Fruit fly (Drosophila melanogaster) whole organism, embryonic: ENCODE measurements around the gene CG17364.

Source experiments
- C15 ChIP-seq: fragments of 200-800 bp; sonication (Bioruptor generic); IDR thresholded peaks from 3 replicates; pipeline ENCODE4 v1.3.6; 2022; ENCODE audit warnings: missing biosample characterization, missing genetic modification characterization
- CG12071 ChIP-seq: fragments of 200-800 bp; sonication (Bioruptor generic); optimal IDR thresholded peaks from 3 replicates; lab custom pipeline; 2018; ENCODE audit warnings: missing biosample characterization, mild to moderate bottlenecking, missing genetic modification characterization
- CG14965 ChIP-seq: fragments of 200-800 bp; sonication (Bioruptor generic); optimal IDR thresholded peaks from 2 replicates; lab custom pipeline; 2016; ENCODE audit warnings: missing biosample characterization, missing genetic modification characterization, borderline replicate concordance
- CG15269 ChIP-seq: fragments of 200-800 bp; sonication (Bioruptor generic); optimal IDR thresholded peaks from 2 replicates; lab custom pipeline; 2018; ENCODE audit warnings: missing biosample characterization, mild to moderate bottlenecking, missing genetic modification characterization, moderate library complexity
- CG16863 ChIP-seq: fragments of 200-800 bp; sonication (Bioruptor generic); optimal IDR thresholded peaks from 3 replicates; lab custom pipeline; 2016; ENCODE audit warnings: missing biosample characterization, missing genetic modification characterization
- CG17328 ChIP-seq: fragments of 200-800 bp; sonication (Bioruptor generic); IDR thresholded peaks from 2 replicates; pipeline ENCODE4 v1.3.6; 2022; ENCODE audit warnings: missing biosample characterization, missing genetic modification characterization
- CG1832 ChIP-seq: fragments of 200-800 bp; sonication (Bioruptor generic); optimal IDR thresholded peaks from 2 replicates; lab custom pipeline; 2017; ENCODE audit warnings: missing biosample characterization, mild to moderate bottlenecking, missing genetic modification characterization, inconsistent platforms
- CG2116 ChIP-seq: fragments of 200-800 bp; sonication (Bioruptor generic); optimal IDR thresholded peaks from 3 replicates; lab custom pipeline; 2018; ENCODE audit warnings: missing biosample characterization, mild to moderate bottlenecking, missing genetic modification characterization
- CG2202 ChIP-seq: fragments of 200-800 bp; sonication (Bioruptor generic); optimal IDR thresholded peaks from 2 replicates; lab custom pipeline; 2018; ENCODE audit warnings: missing biosample characterization, mild to moderate bottlenecking, missing genetic modification characterization
- CG31388 ChIP-seq: fragments of 200-800 bp; sonication (Bioruptor generic); optimal IDR thresholded peaks from 2 replicates; lab custom pipeline; 2016; ENCODE audit warnings: missing biosample characterization, missing genetic modification characterization
- CG34224 ChIP-seq: fragments of 200-800 bp; sonication (Bioruptor generic); IDR thresholded peaks from 3 replicates; pipeline ENCODE4 v1.3.6; 2022; ENCODE audit warnings: missing biosample characterization, missing genetic modification characterization; ENCODE audit not compliant: partially characterized antibody
- CG4617 ChIP-seq: fragments of 200-800 bp; sonication (Bioruptor generic); optimal IDR thresholded peaks from 3 replicates; lab custom pipeline; 2016; ENCODE audit warnings: missing biosample characterization, missing genetic modification characterization, borderline replicate concordance
- CG6272 ChIP-seq: fragments of 200-800 bp; sonication (Bioruptor generic); IDR thresholded peaks from 2 replicates; pipeline ENCODE4 v1.3.6; 2022; ENCODE audit warnings: missing biosample characterization, missing genetic modification characterization
- CG6654 ChIP-seq: fragments of 200-800 bp; sonication (Bioruptor generic); optimal IDR thresholded peaks from 2 replicates; lab custom pipeline; 2017; ENCODE audit warnings: missing biosample characterization, mild to moderate bottlenecking, missing genetic modification characterization
- CG7987 ChIP-seq: fragments of 200-800 bp; sonication (Bioruptor generic); optimal IDR thresholded peaks from 2 replicates; lab custom pipeline; 2018; ENCODE audit warnings: missing biosample characterization, mild to moderate bottlenecking, missing genetic modification characterization, moderate library complexity
- CG8089 ChIP-seq: fragments of 200-800 bp; sonication (Bioruptor generic); optimal IDR thresholded peaks from 3 replicates; lab custom pipeline; 2016; ENCODE audit warnings: missing biosample characterization, missing genetic modification characterization
- CG8359 ChIP-seq: fragments of 200-800 bp; sonication (Bioruptor generic); optimal IDR thresholded peaks from 2 replicates; lab custom pipeline; 2017; ENCODE audit warnings: missing biosample characterization, mild to moderate bottlenecking, missing genetic modification characterization, borderline replicate concordance
- CG9727 ChIP-seq: fragments of 200-800 bp; sonication (Bioruptor generic); optimal IDR thresholded peaks from 3 replicates; lab custom pipeline; 2017; ENCODE audit warnings: missing biosample characterization, mild to moderate bottlenecking, missing genetic modification characterization
- Dad ChIP-seq: fragments of 200-800 bp; sonication (Bioruptor generic); optimal IDR thresholded peaks from 3 replicates; lab custom pipeline; 2016; ENCODE audit warnings: missing biosample characterization, missing genetic modification characterization
- E2f2 ChIP-seq: fragments of 200-800 bp; sonication (Bioruptor generic); IDR thresholded peaks from 2 replicates; pipeline ENCODE4 v1.3.6; 2022; ENCODE audit warnings: missing biosample characterization, missing genetic modification characterization
- MBD-R2 ChIP-seq: fragments of 200-800 bp; sonication (Bioruptor generic); IDR thresholded peaks from 2 replicates; pipeline ENCODE4 v1.3.6; 2022; ENCODE audit warnings: missing biosample characterization, missing genetic modification characterization
- Nf-YA ChIP-seq: fragments of 200-800 bp; sonication (Bioruptor generic); IDR thresholded peaks from 2 replicates; pipeline ENCODE4 v1.3.6; 2022; ENCODE audit warnings: missing biosample characterization, missing genetic modification characterization
- Opbp ChIP-seq: fragments of 200-800 bp; sonication (Bioruptor generic); IDR thresholded peaks from 3 replicates; pipeline ENCODE4 v1.3.6; 2022; ENCODE audit warnings: missing biosample characterization, missing genetic modification characterization; ENCODE audit not compliant: partially characterized antibody
- Ravus ChIP-seq: fragments of 200-800 bp; sonication (Bioruptor generic); IDR thresholded peaks from 2 replicates; pipeline ENCODE4 v1.3.6; 2022; ENCODE audit warnings: missing biosample characterization, missing genetic modification characterization
- Side ChIP-seq: fragments of 200-800 bp; sonication (Bioruptor generic); optimal IDR thresholded peaks from 2 replicates; lab custom pipeline; 2016; ENCODE audit warnings: missing biosample characterization, missing genetic modification characterization
- Sox102F ChIP-seq: fragments of 200-800 bp; sonication (Bioruptor generic); optimal IDR thresholded peaks from 2 replicates; lab custom pipeline; 2018; ENCODE audit warnings: missing biosample characterization, mild to moderate bottlenecking, missing genetic modification characterization, moderate library complexity
- Trl ChIP-seq, 3 experiments: fragments of >200 bp in 2 of 3; fragments of 200-800 bp in 1 of 3; sonication (Bioruptor generic) in 1 of 3; optimal IDR thresholded peaks; 2 replicates in 1 of 3; 3 replicates in 2 of 3; lab custom pipeline; 2016 to 2017; ENCODE audit warnings: missing biosample characterization in 1 of 3, missing genetic modification characterization in 1 of 3
- Xbp1 ChIP-seq: fragments of 200-800 bp; sonication (Bioruptor generic); optimal IDR thresholded peaks from 3 replicates; lab custom pipeline; 2016; ENCODE audit warnings: missing biosample characterization, mild to moderate bottlenecking, missing genetic modification characterization
- abd-A ChIP-seq: fragments of 200-800 bp; sonication (Bioruptor generic); optimal IDR thresholded peaks from 3 replicates; lab custom pipeline; 2019; ENCODE audit warnings: missing biosample characterization, mild to moderate bottlenecking, missing genetic modification characterization, moderate library complexity
- ase ChIP-seq: fragments of 200-800 bp; sonication (Bioruptor generic); IDR thresholded peaks from 3 replicates; pipeline ENCODE4 v1.3.6; 2022; ENCODE audit warnings: missing biosample characterization, missing genetic modification characterization
- ato ChIP-seq: fragments of 200-800 bp; sonication (Bioruptor generic); IDR thresholded peaks from 2 replicates; pipeline ENCODE4 v1.3.6; 2022; ENCODE audit warnings: missing biosample characterization, missing genetic modification characterization; ENCODE audit not compliant: partially characterized antibody
- bab2 ChIP-seq: fragments of 200-800 bp; sonication (Bioruptor generic); optimal IDR thresholded peaks from 2 replicates; lab custom pipeline; 2016; ENCODE audit warnings: missing biosample characterization, missing genetic modification characterization
- bowl ChIP-seq: fragments of 200-800 bp; sonication (Bioruptor generic); IDR thresholded peaks from 2 replicates; pipeline ENCODE4 v1.3.6; 2022; ENCODE audit warnings: missing biosample characterization, missing genetic modification characterization
- danr ChIP-seq: fragments of 200-800 bp; sonication (Bioruptor generic); IDR thresholded peaks from 2 replicates; pipeline ENCODE4 v1.3.6; 2022; ENCODE audit warnings: missing biosample characterization, missing genetic modification characterization
- fd102C ChIP-seq: fragments of 200-800 bp; sonication (Bioruptor generic); optimal IDR thresholded peaks from 2 replicates; lab custom pipeline; 2018; ENCODE audit warnings: missing biosample characterization, mild to moderate bottlenecking, missing genetic modification characterization, moderate library complexity
- fru ChIP-seq: fragments of >200 bp; optimal IDR thresholded peaks from 2 replicates; lab custom pipeline; 2017
- ftz-f1 ChIP-seq: fragments of 200-800 bp; sonication (Bioruptor generic); optimal IDR thresholded peaks from 2 replicates; lab custom pipeline; 2016; ENCODE audit warnings: missing biosample characterization, missing genetic modification characterization
- gfzf ChIP-seq: fragments of 200-800 bp; sonication (Bioruptor generic); optimal IDR thresholded peaks from 2 replicates; lab custom pipeline; 2016; ENCODE audit warnings: missing biosample characterization, mild to moderate bottlenecking, missing genetic modification characterization, moderate library complexity
- hkb ChIP-seq, 2 experiments: fragments of 200-800 bp in 1 of 2; fragments of >200 bp in 1 of 2; sonication (Bioruptor generic) in 1 of 2; IDR thresholded peaks in 1 of 2; optimal IDR thresholded peaks in 1 of 2; 2 replicates each; pipeline versions ENCODE4 v1.3.6 to Lab custom; 2017 to 2022; ENCODE audit warnings: missing biosample characterization in 1 of 2, missing genetic modification characterization in 1 of 2
- insv ChIP-seq, 2 experiments: fragments of 200-800 bp; sonication (Bioruptor generic); optimal IDR thresholded peaks; 3 replicates each; lab custom pipeline; 2016 to 2018; ENCODE audit warnings: missing biosample characterization in 2 of 2, missing genetic modification characterization in 2 of 2
- nerfin-2 ChIP-seq: fragments of 200-800 bp; sonication (Bioruptor generic); IDR thresholded peaks from 2 replicates; pipeline ENCODE4 v1.3.6; 2022; ENCODE audit warnings: missing biosample characterization, missing genetic modification characterization; ENCODE audit not compliant: partially characterized antibody
- pan ChIP-seq, 4 experiments: fragments of >200 bp in 3 of 4; fragments of 200-800 bp in 1 of 4; sonication (Bioruptor generic) in 1 of 4; optimal IDR thresholded peaks in 3 of 4; IDR thresholded peaks in 1 of 4; 2 replicates each; pipeline versions ENCODE4 v1.3.6 to Lab custom; 2017 to 2022; ENCODE audit warnings: missing biosample characterization in 2 of 4, missing genetic modification characterization in 2 of 4, mixed read lengths in 1 of 4
- sc ChIP-seq, 3 experiments: fragments of >200 bp in 2 of 3; fragments of 200-800 bp in 1 of 3; sonication (Bioruptor generic) in 1 of 3; optimal IDR thresholded peaks; 2 replicates in 2 of 3; 3 replicates in 1 of 3; lab custom pipeline; 2017; ENCODE audit warnings: mild to moderate bottlenecking in 1 of 3, missing biosample characterization in 1 of 3, missing genetic modification characterization in 1 of 3, missing genetic modification reagents in 1 of 3
- schlank ChIP-seq: fragments of 200-800 bp; sonication (Bioruptor generic); optimal IDR thresholded peaks from 2 replicates; lab custom pipeline; 2018; ENCODE audit warnings: missing biosample characterization, mild to moderate bottlenecking, missing genetic modification characterization
- sens ChIP-seq: fragments of 200-800 bp; sonication (Bioruptor generic); peaks from one replicate; lab custom pipeline; 2016; ENCODE audit warnings: missing biosample characterization, missing genetic modification characterization
- twi ChIP-seq: fragments of 200-800 bp; optimal IDR thresholded peaks from 2 replicates; lab custom pipeline; 2019; ENCODE audit warnings: missing biosample characterization, mild to moderate bottlenecking, missing genetic modification characterization, moderate library complexity
- unpg ChIP-seq: fragments of 200-800 bp; sonication (Bioruptor generic); optimal IDR thresholded peaks from 3 replicates; lab custom pipeline; 2018; ENCODE audit warnings: missing biosample characterization, mild to moderate bottlenecking, missing genetic modification characterization, moderate library complexity
- zen2 ChIP-seq: fragments of 200-800 bp; sonication (Bioruptor generic); IDR thresholded peaks from 3 replicates; pipeline ENCODE4 v1.3.6; 2022; ENCODE audit warnings: missing biosample characterization, missing genetic modification characterization; ENCODE audit not compliant: partially characterized antibody

CG17364 gene

DNA sequence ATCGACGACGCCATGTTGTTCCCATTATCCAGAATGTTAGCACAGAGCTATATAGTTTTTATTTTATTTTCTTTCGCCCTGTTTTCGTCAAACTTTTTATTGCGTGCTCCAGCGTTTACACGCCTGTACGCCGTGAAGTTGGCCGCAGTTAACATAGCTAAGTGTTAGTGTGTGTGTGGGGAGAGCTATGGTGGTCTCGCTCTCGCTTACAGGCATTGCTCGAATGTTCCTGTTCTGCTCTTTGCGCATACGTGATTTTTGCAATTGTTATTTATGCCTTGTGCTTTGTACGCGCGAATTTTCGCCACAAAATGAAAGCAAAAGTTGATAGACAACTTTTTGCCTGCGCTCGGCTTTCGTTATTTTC is 10.8 kb upstream of the CG17364 start (continued):
- no peak for TF ChIP-seq CG8359 (GFP tag; lab: Kevin White, UChicago)
- TF ChIP-seq C15 (GFP tag; lab: Robert Waterston, UW) = no peak
- TF ChIP-seq CG4617 (GFP tag; lab: Kevin White, UChicago) = peak; percentile 56
- 0 out of 2 replicates have a peak, but pooled peaks have one; percentile 20 for TF ChIP-seq ato (GFP tag; lab: Robert Waterston, UW)
- TF ChIP-seq CG14965 = no peak
- TF ChIP-seq ase (GFP tag; lab: Robert Waterston, UW) = no peak
- TF ChIP-seq CG2116 = peak; percentile 17
- TF ChIP-seq CG9727 (GFP tag; lab: Kevin White, UChicago) = peak; percentile 29
- no peak for TF ChIP-seq Xbp1 (GFP tag; lab: Kevin White, UChicago)
- TF ChIP-seq CG8089 = no peak
- TF ChIP-seq bowl (GFP tag; lab: Robert Waterston, UW) = no peak
- TF ChIP-seq bab2 = no peak
- no peak for TF ChIP-seq hkb (optimal IDR thresholded peaks at IDR 0.05; lab: Kevin White, UChicago)
- TF ChIP-seq hkb (GFP tag; IDR thresholded peaks at IDR 0.05; lab: Robert Waterston, UW) = no peak
- TF ChIP-seq CG1832 = peak; percentile 86
- no peak for TF ChIP-seq CG31388 (GFP tag; lab: Kevin White, UChicago)
- no peak for TF ChIP-seq CG16863 (GFP tag; lab: Kevin White, UChicago)
- TF ChIP-seq CG12071 (GFP tag; lab: Kevin White, UChicago) = peak; percentile 34
- TF ChIP-seq Nf-YA = no peak; the same call in 1 of the 2 replicates
- TF ChIP-seq insv (GFP tag; optimal IDR thresholded peaks at IDR 0.05; lab: Kevin White, UChicago) = peak in 1 of 2 experiments; percentile 29
- no peak for TF ChIP-seq twi
- TF ChIP-seq Side (GFP tag; lab: Kevin White, UChicago) = peak; percentile 2
- TF ChIP-seq sens = peak; percentile 25
- peak; percentile 46; the same call in 2 of the 3 replicates for TF ChIP-seq CG34224
- TF ChIP-seq abd-A (tag; lab: Kevin White, UChicago) = peak; percentile 82
- TF ChIP-seq sc (optimal IDR thresholded peaks at IDR 0.05; lab: Kevin White, UChicago) = no peak
- no peak for TF ChIP-seq sc (GFP tag; optimal IDR thresholded peaks at IDR 0.05; lab: Kevin White, UChicago)
- no peak for TF ChIP-seq fru (lab: Kevin White, UChicago)
- TF ChIP-seq CG6654 (GFP tag; lab: Kevin White, UChicago) = no peak
- TF ChIP-seq CG2202 (tag; lab: Kevin White, UChicago) = no peak
- TF ChIP-seq Opbp (GFP tag; lab: Robert Waterston, UW) = peak; percentile 100
- no peak for TF ChIP-seq CG6272 (GFP tag; lab: Robert Waterston, UW)
- no peak for TF ChIP-seq unpg (GFP tag; lab: Kevin White, UChicago)
- TF ChIP-seq pan (optimal IDR thresholded peaks at IDR 0.05; lab: Kevin White, UChicago) = no peak
- TF ChIP-seq pan (GFP tag; optimal IDR thresholded peaks at IDR 0.05 in 1 of 2, IDR thresholded peaks at IDR 0.05 in 1 of 2) = peak in 1 of 2 experiments; percentile 37
- no peak for TF ChIP-seq ftz-f1 (GFP tag; lab: Kevin White, UChicago)
- TF ChIP-seq gfzf (GFP tag; lab: Kevin White, UChicago) = peak; percentile 2
- peak; percentile 46; the same call in 1 of the 2 replicates for TF ChIP-seq MBD-R2
- TF ChIP-seq Dad (GFP tag; lab: Kevin White, UChicago) = no peak
- peak; percentile 76 for TF ChIP-seq CG7987 (GFP tag; lab: Kevin White, UChicago)
- 0 out of 2 replicates have a peak, but pooled peaks have one; percentile 17 for TF ChIP-seq E2f2 (GFP tag; lab: Robert Waterston, UW)
- TF ChIP-seq zen2 (GFP tag; lab: Robert Waterston, UW) = no peak
- TF ChIP-seq danr (GFP tag; lab: Robert Waterston, UW) = no peak
- TF ChIP-seq Ravus = no peak
- no peak for TF ChIP-seq fd102C
- no peak for TF ChIP-seq schlank (tag; lab: Kevin White, UChicago)
- TF ChIP-seq Sox102F = no peak
- no peak for TF ChIP-seq Trl (optimal IDR thresholded peaks at IDR 0.05; lab: Kevin White, UChicago)
- TF ChIP-seq Trl (GFP tag; optimal IDR thresholded peaks at IDR 0.05; lab: Kevin White, UChicago) = no peak
- no peak for TF ChIP-seq CG15269 (tag; lab: Kevin White, UChicago)
- peak; percentile 32; the same call in 1 of the 2 replicates for TF ChIP-seq CG17328
- TF ChIP-seq nerfin-2 (GFP tag; lab: Robert Waterston, UW) = peak; percentile 42; the same call in 1 of the 2 replicates
